Worm (Caenorhabditis elegans): Measurements from ENCODE around the gene srj-32.

The srj-32 gene

ce11 chrV:7264042-7264441 lies 33.1 kb downstream of the srj-32 start, which contains the start of gene C13A2.9:
C13A2.9 (minus strand) TSS chrV:7264142.
- TF ChIP-seq zag-1 (tag; optimal IDR thresholded peaks at IDR 0.05) (no peak), elt-3 (tag; optimal IDR thresholded peaks at IDR 0.05) (no peak), hmg-11 (tag; optimal IDR thresholded peaks at IDR 0.05) (no peak), nhr-23 (tag; optimal IDR thresholded peaks at IDR 0.05) (no peak), snpc-4 (tag; optimal IDR thresholded peaks at IDR 0.05) (no peak), fkh-10 (GFP tag; optimal IDR thresholded peaks at IDR 0.05) (no peak), unc-39 (tag; optimal IDR thresholded peaks at IDR 0.05) (no peak), unc-62 (GFP tag; optimal IDR thresholded peaks at IDR 0.05) (no peak), ceh-9 (tag; optimal IDR thresholded peaks at IDR 0.05) (no peak)

DNA sequence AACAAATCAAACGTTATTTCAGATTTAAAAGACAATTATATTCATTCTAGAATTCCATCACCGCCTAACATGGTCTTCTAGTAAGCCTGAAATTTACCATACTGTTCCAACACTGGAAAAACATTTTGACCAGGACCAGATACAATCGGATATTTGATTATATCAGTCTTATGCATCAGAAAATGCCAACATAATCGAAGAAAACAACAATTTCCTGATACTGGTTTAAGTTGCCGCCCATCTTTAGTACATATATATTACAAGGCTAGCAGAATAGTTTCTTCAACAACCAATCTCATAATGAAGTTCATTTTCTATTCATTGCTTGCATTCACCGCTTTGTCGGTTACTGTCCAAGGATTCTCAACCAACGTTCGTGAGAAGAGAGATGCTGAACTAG lies 38.2 kb downstream of the srj-32 start, which contains the start of gene C13A2.12:
Gene C13A2.12 (plus strand): TSS at position 301 of the 400 bp plus-strand sequence.
- no peak for TF ChIP-seq eor-1 (tag; optimal IDR thresholded peaks at IDR 0.05)

ce11 chrV:7255095-7255494 lies 42.1 kb downstream of the srj-32 start, which contains the start of gene C05C8.8:
C05C8.8 (minus strand) TSS chrV:7255195.
- TF ChIP-seq mml-1 (tag; optimal IDR thresholded peaks at IDR 0.05) (no peak), nhr-67 (tag; optimal IDR thresholded peaks at IDR 0.05) (no peak), egl-5 (tag; optimal IDR thresholded peaks at IDR 0.05) (no peak)

DNA sequence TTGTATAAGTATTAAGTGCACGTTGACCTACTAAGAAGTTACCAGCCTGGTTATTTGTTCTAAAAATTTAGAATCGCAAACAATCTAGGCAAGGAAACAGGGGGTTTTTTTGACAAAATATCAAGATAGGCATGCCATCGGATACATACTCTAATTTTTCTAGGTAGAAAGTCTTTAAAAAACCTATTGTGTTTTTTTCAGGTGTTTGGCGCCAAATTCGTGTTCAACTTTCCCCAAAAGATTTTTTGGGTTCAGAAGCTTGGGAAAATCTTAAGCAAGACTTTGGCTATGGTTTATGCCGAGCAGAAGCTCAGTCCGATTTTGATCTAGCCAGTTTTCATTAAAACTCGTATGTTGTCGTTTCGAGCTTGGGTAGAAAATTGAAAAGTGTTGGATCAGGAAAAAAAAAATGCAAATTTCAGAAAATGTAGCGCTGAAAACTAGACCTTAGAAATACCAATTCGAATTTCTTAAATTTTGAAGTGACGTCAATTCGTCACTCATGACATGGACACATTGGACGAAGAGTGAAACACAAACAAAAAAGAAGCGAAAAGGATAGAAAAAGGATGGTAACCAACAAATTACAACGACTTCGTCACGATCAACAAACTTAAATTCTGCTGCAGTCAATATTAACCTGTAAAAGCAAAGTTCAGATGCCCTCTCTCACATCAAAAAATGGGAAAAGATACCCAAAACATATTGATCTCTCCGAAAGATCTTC lies 48.8 kb downstream of the srj-32 start:
- TF ChIP-seq nhr-23 (tag; optimal IDR thresholded peaks at IDR 0.05) (no peak), nhr-12 (tag; optimal IDR thresholded peaks at IDR 0.05) (no peak), nhr-11 (tag; optimal IDR thresholded peaks at IDR 0.05) (no peak), sea-2 (GFP tag; optimal IDR thresholded peaks at IDR 0.05) (no peak), daf-12 (tag; optimal IDR thresholded peaks at IDR 0.05) (no peak), pha-4 (tag; optimal IDR thresholded peaks at IDR 0.05) (no peak), elt-2 (tag; optimal IDR thresholded peaks at IDR 0.05) (no peak), aly-2 (tag; optimal IDR thresholded peaks at IDR 0.05) (no peak)

DNA sequence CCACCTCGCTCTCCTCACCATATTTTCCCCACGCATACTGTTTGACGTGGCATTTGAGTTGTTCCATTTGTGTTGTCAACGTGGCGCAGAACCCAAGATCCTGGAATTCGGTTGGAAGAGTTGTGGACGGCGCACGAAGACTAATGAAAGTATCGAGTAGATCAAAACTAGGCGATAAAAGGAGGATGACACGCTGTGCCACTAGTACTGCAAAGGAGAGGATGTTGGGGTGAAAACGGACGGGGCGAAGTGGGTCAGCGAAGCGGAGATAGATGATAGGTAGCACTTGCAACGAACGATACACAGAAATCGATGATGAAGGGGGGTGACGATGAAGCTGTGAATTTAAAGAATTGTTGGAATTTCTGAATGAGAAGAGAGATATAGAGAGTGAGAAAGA lies 50.2 kb downstream of the srj-32 start, which contains the start of gene C05C8.7:
Gene C05C8.7 (minus strand): TSS at position 100 of the 400 bp plus-strand sequence.
- peak; percentile 55 for TF ChIP-seq nhr-23 (tag; optimal IDR thresholded peaks at IDR 0.05)
- TF ChIP-seq nhr-12 (tag; optimal IDR thresholded peaks at IDR 0.05) = no peak
